Fruit fly (Drosophila melanogaster) whole organism: ENCODE data around the gene CG32040.

Source experiments
- CG8478 ChIP-seq: fragments of >200 bp; optimal IDR thresholded peaks from 2 replicates; lab custom pipeline; 2018; ENCODE audit warnings: inconsistent platforms
- EcR ChIP-seq, 2 experiments: fragments of >200 bp; optimal IDR thresholded peaks; 2 replicates each; lab custom pipeline; 2017; ENCODE audit warnings: missing biosample characterization in 2 of 2, missing genetic modification characterization in 2 of 2, missing genetic modification reagents in 2 of 2
- pan ChIP-seq: fragments of >200 bp; optimal IDR thresholded peaks from 2 replicates; lab custom pipeline; 2017
- psq ChIP-seq: fragments of >200 bp; optimal IDR thresholded peaks from 2 replicates; lab custom pipeline; 2017
- usp ChIP-seq: fragments of >200 bp; optimal IDR thresholded peaks from 2 replicates; lab custom pipeline; 2017; ENCODE audit warnings: missing biosample characterization, missing genetic modification characterization, mixed read lengths

- TF ChIP-seq psq (lab: Kevin White, UChicago): no peak
- TF ChIP-seq CG8478: no peak
- no peak for TF ChIP-seq usp (GFP tag; lab: Kevin White, UChicago)
- TF ChIP-seq pan: no peak
- no peak for TF ChIP-seq EcR (GFP tag; optimal IDR thresholded peaks at IDR 0.05; lab: Kevin White, UChicago)
These were observed 42.2 kb downstream of the CG32040 start for dm6 chr3L:9396038-9396437.
